Fruit fly (Drosophila melanogaster): ENCODE results near the gene Creld.

DNA sequence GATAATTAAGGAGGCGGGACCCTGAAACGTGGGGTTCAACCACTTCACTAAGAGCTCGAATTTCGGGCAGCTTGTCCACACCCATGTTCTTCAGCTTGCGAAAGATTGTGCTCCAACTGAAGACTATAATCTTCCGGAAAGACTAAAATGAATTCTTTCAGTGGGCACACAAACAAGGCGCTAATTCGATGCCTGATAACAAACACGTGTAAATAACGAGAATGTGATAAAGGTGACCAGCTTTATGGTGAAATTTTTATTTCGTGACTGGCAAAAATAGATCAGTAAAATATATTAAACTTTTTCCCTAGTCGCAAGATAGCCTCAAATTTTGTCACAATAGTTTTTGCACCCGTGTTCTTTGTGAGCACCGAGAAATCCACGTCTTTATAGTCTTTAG lies 38.7 kb downstream of the Creld start, which contains the start of the genes CG31975 and ovm:
- no peak for TF ChIP-seq psq (optimal IDR thresholded peaks at IDR 0.05)
- no peak for TF ChIP-seq CG8478 (optimal IDR thresholded peaks at IDR 0.05)
- no peak for TF ChIP-seq Dll (optimal IDR thresholded peaks at IDR 0.05)
- TF ChIP-seq usp (GFP tag; optimal IDR thresholded peaks at IDR 0.05), result no peak

All from whole organism.